Fruit fly (Drosophila melanogaster): ENCODE measurements around the gene CG14974.
A peak's percentile ranks its signal among the peaks of the same experiment; 100 is the strongest.

CG14974 gene

dm6 chr3L:3632500-3633183 lies 11.8 kb upstream of the CG14974 start (continued):
- no peak for TF ChIP-seq NK7.1 (GFP tag; optimal IDR thresholded peaks at IDR 0.05)
- peak; percentile 21 for TF ChIP-seq CG10654 (GFP tag; optimal IDR thresholded peaks at IDR 0.05)
- no peak for TF ChIP-seq Hsf (GFP tag; optimal IDR thresholded peaks at IDR 0.05)
- TF ChIP-seq CG18619 (GFP tag; optimal IDR thresholded peaks at IDR 0.05): peak; percentile 93
- TF ChIP-seq CG1603 (tag; optimal IDR thresholded peaks at IDR 0.05): no peak
- peak; percentile 91 for TF ChIP-seq Oli (tag; optimal IDR thresholded peaks at IDR 0.05)
- no peak for TF ChIP-seq CG33557 (GFP tag; optimal IDR thresholded peaks at IDR 0.05)
- peak; percentile 96 for TF ChIP-seq slbo (GFP tag; IDR thresholded peaks at IDR 0.05)
- no peak for TF ChIP-seq Hr39 (optimal IDR thresholded peaks at IDR 0.05)
- peak; percentile 5 for TF ChIP-seq CG31388 (GFP tag; optimal IDR thresholded peaks at IDR 0.05)
- TF ChIP-seq CG4424 (GFP tag; optimal IDR thresholded peaks at IDR 0.05): peak; percentile 80
- TF ChIP-seq slou (GFP tag; optimal IDR thresholded peaks at IDR 0.05): peak; percentile 80
- peak; percentile 62 for TF ChIP-seq scrt (GFP tag; optimal IDR thresholded peaks at IDR 0.05)
- peak; percentile 89 for TF ChIP-seq Sox102F (GFP tag; optimal IDR thresholded peaks at IDR 0.05)
- TF ChIP-seq Six4 (GFP tag; optimal IDR thresholded peaks at IDR 0.05): peak; percentile 51
- TF ChIP-seq CG4730 (GFP tag; IDR thresholded peaks at IDR 0.05): peak; percentile 79
- TF ChIP-seq CG3407 (GFP tag; optimal IDR thresholded peaks at IDR 0.05): peak; percentile 48
- peak; percentile 37 for TF ChIP-seq sqz (GFP tag; optimal IDR thresholded peaks at IDR 0.05)
- TF ChIP-seq CG1602 (GFP tag; optimal IDR thresholded peaks at IDR 0.05): peak; percentile 76
- TF ChIP-seq Pdp1 (GFP tag; optimal IDR thresholded peaks at IDR 0.05): peak in 1 of 2 experiments; percentile 32
- no peak for TF ChIP-seq chn (GFP tag; optimal IDR thresholded peaks at IDR 0.05)
- TF ChIP-seq CG15479 (GFP tag; optimal IDR thresholded peaks at IDR 0.05): no peak
- no peak for TF ChIP-seq Ets65A (GFP tag)
- peak; percentile 74 for TF ChIP-seq croc (GFP tag; conservative IDR thresholded peaks at IDR 0.05)
- TF ChIP-seq CG12236 (GFP tag; optimal IDR thresholded peaks at IDR 0.05): no peak
- TF ChIP-seq CG8281 (tag; optimal IDR thresholded peaks at IDR 0.05): peak; percentile 68
- TF ChIP-seq lbe (GFP tag; optimal IDR thresholded peaks at IDR 0.05): no peak
- TF ChIP-seq mam (GFP tag; optimal IDR thresholded peaks at IDR 0.05): peak; percentile 52
- no peak for TF ChIP-seq HmgD (GFP tag; optimal IDR thresholded peaks at IDR 0.05)
- TF ChIP-seq HLH3B (GFP tag; IDR thresholded peaks at IDR 0.05): peak; percentile 89
- TF ChIP-seq prd (optimal IDR thresholded peaks at IDR 0.05): no peak
- TF ChIP-seq prd (GFP tag; IDR thresholded peaks at IDR 0.05): peak; percentile 92
- TF ChIP-seq CG11560 (tag; IDR thresholded peaks at IDR 0.05): peak; percentile 84
- peak; percentile 69 for TF ChIP-seq CG2712 (tag; optimal IDR thresholded peaks at IDR 0.05)
- no peak for TF ChIP-seq chif (GFP tag; optimal IDR thresholded peaks at IDR 0.05)
- TF ChIP-seq CG12659 (GFP tag; optimal IDR thresholded peaks at IDR 0.05): peak; percentile 91
- peak; percentile 82 for TF ChIP-seq CG10543 (GFP tag; optimal IDR thresholded peaks at IDR 0.05)
- peak; percentile 7 for TF ChIP-seq CG2202 (tag; optimal IDR thresholded peaks at IDR 0.05)
- no peak for TF ChIP-seq bigmax (GFP tag; optimal IDR thresholded peaks at IDR 0.05)
- TF ChIP-seq zfh2 (GFP tag; optimal IDR thresholded peaks at IDR 0.05): peak; percentile 19
- TF ChIP-seq Adf1 (GFP tag; IDR thresholded peaks at IDR 0.05): peak; percentile 86
- peak; percentile 87 for TF ChIP-seq CG18599 (GFP tag; optimal IDR thresholded peaks at IDR 0.05)
- TF ChIP-seq pho (GFP tag; optimal IDR thresholded peaks at IDR 0.05): no peak
- TF ChIP-seq CG34422 (GFP tag; IDR thresholded peaks at IDR 0.05): peak; percentile 87
- TF ChIP-seq pfk (GFP tag; optimal IDR thresholded peaks at IDR 0.05): no peak
- TF ChIP-seq lov (optimal IDR thresholded peaks at IDR 0.05): no peak
- peak; percentile 53; the same call in 1 of the 3 replicates for TF ChIP-seq lov (GFP tag; IDR thresholded peaks at IDR 0.05)
- no peak for TF ChIP-seq eyg (GFP tag; optimal IDR thresholded peaks at IDR 0.05)
- peak; percentile 56 for TF ChIP-seq CG10267 (tag; optimal IDR thresholded peaks at IDR 0.05)
- peak; percentile 80 for TF ChIP-seq CG16815 (GFP tag; optimal IDR thresholded peaks at IDR 0.05)
- TF ChIP-seq Poxn (GFP tag; IDR thresholded peaks at IDR 0.05): peak; percentile 77

All from whole organism, embryonic.